Worm (Caenorhabditis elegans): ENCODE measurements around the gene K07C11.8.

ce11 chrV:8262212-8262611 lies 44.5 kb upstream of the K07C11.8 start:
- TF ChIP-seq zag-1 (tag; optimal IDR thresholded peaks at IDR 0.05) = no peak
- TF ChIP-seq nhr-21 (tag; optimal IDR thresholded peaks at IDR 0.05) = no peak
- no peak for TF ChIP-seq nhr-237 (tag; optimal IDR thresholded peaks at IDR 0.05)
- TF ChIP-seq ZK546.5 (tag; optimal IDR thresholded peaks at IDR 0.05) = no peak
- TF ChIP-seq dmd-4 (tag; optimal IDR thresholded peaks at IDR 0.05) = no peak
- TF ChIP-seq Y55F3AM.14 (GFP tag; optimal IDR thresholded peaks at IDR 0.05) = no peak
- no peak for TF ChIP-seq aly-2 (tag; optimal IDR thresholded peaks at IDR 0.05)
- TF ChIP-seq nhr-77 (tag; optimal IDR thresholded peaks at IDR 0.05) = no peak
- TF ChIP-seq gmeb-1 (tag; optimal IDR thresholded peaks at IDR 0.05) = no peak
- no peak for TF ChIP-seq unc-39 (tag; optimal IDR thresholded peaks at IDR 0.05)
- TF ChIP-seq ceh-82 (tag; optimal IDR thresholded peaks at IDR 0.05) = no peak
- no peak for TF ChIP-seq lin-13 (GFP tag; optimal IDR thresholded peaks at IDR 0.05)
- no peak for TF ChIP-seq fos-1 (tag; optimal IDR thresholded peaks at IDR 0.05)

Data from whole organism, L2 larva.